Worm (Caenorhabditis elegans) whole organism, mixed stage, embryonic: ENCODE results near the gene C36C5.15.

Experiments
- elt-1 ChIP-seq: sonication (generic microtip); optimal IDR thresholded peaks from 2 replicates; lab custom pipeline; 2017; ENCODE audit warnings: missing genetic modification characterization, mild to moderate bottlenecking, missing compliant biosample characterization, antibody characterized with exemption, moderate library complexity, borderline replicate concordance; ENCODE audit not compliant: insufficient read depth
- elt-3 ChIP-seq: fragments of 150-350 bp; optimal IDR thresholded peaks from 2 replicates; lab custom pipeline; 2014; ENCODE audit warnings: missing biosample characterization, missing genetic modification characterization
- unc-62 ChIP-seq: fragments of 150-350 bp; optimal IDR thresholded peaks from 2 replicates; lab custom pipeline; 2014; ENCODE audit warnings: missing biosample characterization, missing genetic modification reagents, missing genetic modification characterization

- TF ChIP-seq elt-3 (tag; lab: Kevin White, UChicago): no peak
- no peak for TF ChIP-seq unc-62
- no peak for TF ChIP-seq elt-1 (tag; lab: Kevin White, UChicago)
Measured at ce11 chrV:3188043-3188442, 19.5 kb upstream of the C36C5.15 start, which contains the start of gene lag-2.
